Worm (Caenorhabditis elegans): ENCODE measurements around the gene nhr-166.

Gene nhr-166

ce11 chrII:3897758-3898494, 17.9 kb downstream of the nhr-166 start, which contains the start of gene F53C3.6 (continued):
- TF ChIP-seq vab-7 (GFP tag; IDR thresholded peaks at IDR 0.05) (no peak), ztf-7 (tag; optimal IDR thresholded peaks at IDR 0.05) (no peak), nhr-10 (tag; optimal IDR thresholded peaks at IDR 0.05) (no peak), lin-39 (tag; optimal IDR thresholded peaks at IDR 0.05) (no peak), nhr-28 (tag; optimal IDR thresholded peaks at IDR 0.05) (peak; percentile 54), unc-62 (GFP tag; optimal IDR thresholded peaks at IDR 0.05 in 1 of 2) (peak in 1 of 2 experiments; percentile 78), unc-62 (tag; optimal IDR thresholded peaks at IDR 0.05) (no peak), dmd-6 (GFP tag; IDR thresholded peaks at IDR 0.05) (peak; percentile 60), ceh-28 (tag; optimal IDR thresholded peaks at IDR 0.05) (no peak), lsy-2 (tag; optimal IDR thresholded peaks at IDR 0.05) (peak in 1 of 2 experiments; percentile 76), F37D6.2 (tag; optimal IDR thresholded peaks at IDR 0.05) (peak; percentile 33), madf-5 (GFP tag; IDR thresholded peaks at IDR 0.05) (no peak), dmd-9 (GFP tag; IDR thresholded peaks at IDR 0.05) (no peak), nhr-48 (tag; optimal IDR thresholded peaks at IDR 0.05) (peak; percentile 54), hif-1 (tag; optimal IDR thresholded peaks at IDR 0.05) (peak in 1 of 2 experiments; percentile 24), hlh-11 (tag; optimal IDR thresholded peaks at IDR 0.05) (peak; percentile 70), hlh-30 (tag; optimal IDR thresholded peaks at IDR 0.05; ENCODE audit: insufficient read depth) (no peak), mxl-3 (GFP tag; optimal IDR thresholded peaks at IDR 0.05) (peak; percentile 6), mdl-1 (tag; optimal IDR thresholded peaks at IDR 0.05) (peak; percentile 6 to 77)

- no peak for TF ChIP-seq dmd-8 (GFP tag; IDR thresholded peaks at IDR 0.05)
- TF ChIP-seq attf-4 (tag; optimal IDR thresholded peaks at IDR 0.05), result no peak
- no peak for TF ChIP-seq unc-39 (tag; optimal IDR thresholded peaks at IDR 0.05)
- TF ChIP-seq lin-1 (GFP tag; IDR thresholded peaks at IDR 0.05), result no peak
- no peak for TF ChIP-seq spr-3 (GFP tag; optimal IDR thresholded peaks at IDR 0.05)
- TF ChIP-seq mes-2 (tag; optimal IDR thresholded peaks at IDR 0.05; ENCODE audit: poor library complexity, severe bottlenecking), result no peak
- no peak for TF ChIP-seq ztf-7 (tag; optimal IDR thresholded peaks at IDR 0.05)
- no peak for TF ChIP-seq D1046.2 (GFP tag; IDR thresholded peaks at IDR 0.05)
- no peak for TF ChIP-seq lin-39 (tag; optimal IDR thresholded peaks at IDR 0.05)
- TF ChIP-seq zfp-3 (GFP tag; conservative IDR thresholded peaks at IDR 0.05), result no peak
Measured at ce11 chrII:3901108-3901507, 21.1 kb downstream of the nhr-166 start, which contains the start of gene F53C3.4. TSS of gene F53C3.4 (plus strand) at chrII:3901408.

- TF ChIP-seq set-16 (GFP tag; IDR thresholded peaks at IDR 0.05), result peak; percentile 79
- no peak for TF ChIP-seq nhr-42 (GFP tag; IDR thresholded peaks at IDR 0.05)
- TF ChIP-seq zip-11 (GFP tag; IDR thresholded peaks at IDR 0.05), result no peak
- TF ChIP-seq unc-62 (GFP tag; optimal IDR thresholded peaks at IDR 0.05 in 1 of 2), result peak in 1 of 2 experiments; percentile 20
- TF ChIP-seq unc-62 (tag; optimal IDR thresholded peaks at IDR 0.05), result no peak
Measured at ce11 chrII:3902798-3903197, 22.8 kb downstream of the nhr-166 start, which contains the start of gene F53C3.3. TSS of gene F53C3.3 (plus strand) at chrII:3902856.

ce11 chrII:3906615-3907190, 26.7 kb downstream of the nhr-166 start, which contains the start of the genes F53C3.11 and fbxb-103:
TSS of gene F53C3.11 (minus strand) at chrII:3906715.
TSS of gene fbxb-103 (plus strand) at chrII:3907140.
- no peak for TF ChIP-seq daf-12 (tag; optimal IDR thresholded peaks at IDR 0.05)
- TF ChIP-seq Y48G9A.11 (GFP tag; IDR thresholded peaks at IDR 0.05), result no peak
- no peak for TF ChIP-seq ceh-82 (tag; optimal IDR thresholded peaks at IDR 0.05)
- TF ChIP-seq D1046.2 (GFP tag; IDR thresholded peaks at IDR 0.05), result no peak
- no peak for TF ChIP-seq tra-1 (GFP tag; IDR thresholded peaks at IDR 0.05)
- TF ChIP-seq duxl-1 (tag; optimal IDR thresholded peaks at IDR 0.05; ENCODE audit: poor library complexity), result no peak
- no peak for TF ChIP-seq skn-1 (tag; optimal IDR thresholded peaks at IDR 0.05)
- no peak for TF ChIP-seq tag-97 (GFP tag; IDR thresholded peaks at IDR 0.05)
- TF ChIP-seq F26F4.8 (GFP tag; conservative IDR thresholded peaks at IDR 0.05), result no peak
- no peak for TF ChIP-seq unc-130 (GFP tag; optimal IDR thresholded peaks at IDR 0.05)
- no peak for TF ChIP-seq ztf-7 (tag; optimal IDR thresholded peaks at IDR 0.05)
- no peak for TF ChIP-seq F44E2.7 (GFP tag; IDR thresholded peaks at IDR 0.05)
